Worm (Caenorhabditis elegans) whole organism, L3 larva: ENCODE measurements around the gene R02F2.5.

ENCODE experiments used
- R02D3.7 ChIP-seq: fragments of 150-350 bp; optimal IDR thresholded peaks from 2 replicates; lab custom pipeline; 2014; ENCODE audit warnings: missing biosample characterization, missing genetic modification characterization
- ZK546.5 ChIP-seq: sonication (generic microtip); optimal IDR thresholded peaks from 2 replicates; lab custom pipeline; 2017; ENCODE audit warnings: missing biosample characterization, missing genetic modification characterization
- ama-1 ChIP-seq: fragments of 150-350 bp; optimal IDR thresholded peaks from 2 replicates; lab custom pipeline; 2018
- ceh-16 ChIP-seq: sonication (generic microtip); optimal IDR thresholded peaks from 2 replicates; lab custom pipeline; 2017; ENCODE audit warnings: missing biosample characterization, missing genetic modification characterization
- ceh-82 ChIP-seq: fragments of 150-350 bp; optimal IDR thresholded peaks from 2 replicates; lab custom pipeline; 2014; ENCODE audit warnings: missing biosample characterization, missing genetic modification characterization
- ceh-9 ChIP-seq: sonication (generic microtip); optimal IDR thresholded peaks from 2 replicates; lab custom pipeline; 2018; ENCODE audit warnings: missing biosample characterization, missing genetic modification characterization
- egl-27 ChIP-seq: sonication (generic microtip); optimal IDR thresholded peaks from 4 replicates; lab custom pipeline; 2017; ENCODE audit warnings: missing biosample characterization, missing genetic modification reagents, missing genetic modification characterization
- egl-5 ChIP-seq: fragments of 150-350 bp; optimal IDR thresholded peaks from 2 replicates; lab custom pipeline; 2017; ENCODE audit warnings: missing biosample characterization, missing genetic modification reagents, missing genetic modification characterization, inconsistent platforms
- elt-1 ChIP-seq: fragments of 150-350 bp; optimal IDR thresholded peaks from 2 replicates; lab custom pipeline; 2014; ENCODE audit warnings: missing biosample characterization, missing genetic modification characterization
- elt-2 ChIP-seq: sonication (generic microtip); optimal IDR thresholded peaks from 2 replicates; lab custom pipeline; 2016; ENCODE audit warnings: missing genetic modification reagents, mild to moderate bottlenecking, missing genetic modification characterization, missing compliant biosample characterization
- elt-3 ChIP-seq, 3 experiments: fragments of 150-350 bp in 1 of 3; sonication (generic microtip) in 2 of 3; optimal IDR thresholded peaks; 2 replicates in 2 of 3; 4 replicates in 1 of 3; lab custom pipeline; 2014 to 2017; ENCODE audit warnings: missing biosample characterization in 3 of 3, missing genetic modification characterization in 3 of 3
- eor-1 ChIP-seq, 2 experiments: fragments of 150-350 bp; optimal IDR thresholded peaks; 2 replicates each; lab custom pipeline; 2014 to 2018; ENCODE audit warnings: missing biosample characterization in 2 of 2, missing genetic modification characterization in 2 of 2
- fkh-10 ChIP-seq: sonication (generic microtip); optimal IDR thresholded peaks from 2 replicates; lab custom pipeline; 2017; ENCODE audit warnings: missing biosample characterization, missing genetic modification reagents, missing genetic modification characterization
- fkh-2 ChIP-seq: fragments of 150-350 bp; optimal IDR thresholded peaks from 2 replicates; lab custom pipeline; 2014; ENCODE audit warnings: missing biosample characterization, missing genetic modification reagents, missing genetic modification characterization
- fos-1 ChIP-seq: fragments of 150-350 bp; optimal IDR thresholded peaks from 2 replicates; lab custom pipeline; 2014; ENCODE audit warnings: missing biosample characterization, missing genetic modification characterization
- lin-15B ChIP-seq: fragments of 150-350 bp; optimal IDR thresholded peaks from 2 replicates; lab custom pipeline; 2014; ENCODE audit warnings: missing biosample characterization, missing genetic modification characterization
- lin-39 ChIP-seq: fragments of 150-350 bp; optimal IDR thresholded peaks from 2 replicates; lab custom pipeline; 2018; ENCODE audit warnings: missing biosample characterization, missing genetic modification reagents, missing genetic modification characterization
- lsy-12 ChIP-seq: sonication (generic microtip); optimal IDR thresholded peaks from 2 replicates; lab custom pipeline; 2016; ENCODE audit warnings: mild to moderate bottlenecking, missing genetic modification characterization, missing compliant biosample characterization
- mdl-1 ChIP-seq: fragments of 150-350 bp; optimal IDR thresholded peaks from 2 replicates; lab custom pipeline; 2014; ENCODE audit warnings: missing biosample characterization, missing genetic modification characterization
- nfya-1 ChIP-seq: sonication (generic microtip); optimal IDR thresholded peaks from 2 replicates; lab custom pipeline; 2017; ENCODE audit warnings: missing genetic modification characterization, mild to moderate bottlenecking, missing compliant biosample characterization, antibody characterized with exemption, moderate library complexity; ENCODE audit not compliant: insufficient read depth
- nhr-11 ChIP-seq: fragments of 150-350 bp; optimal IDR thresholded peaks from 2 replicates; lab custom pipeline; 2014; ENCODE audit warnings: missing biosample characterization, missing genetic modification characterization
- nhr-23 ChIP-seq: fragments of 150-350 bp; optimal IDR thresholded peaks from 2 replicates; lab custom pipeline; 2014; ENCODE audit warnings: missing biosample characterization, missing genetic modification reagents, missing genetic modification characterization
- nhr-25 ChIP-seq: sonication (generic microtip); optimal IDR thresholded peaks from 2 replicates; lab custom pipeline; 2017; ENCODE audit warnings: missing biosample characterization, missing genetic modification characterization
- nhr-28 ChIP-seq: fragments of 150-350 bp; optimal IDR thresholded peaks from 2 replicates; lab custom pipeline; 2014; ENCODE audit warnings: missing biosample characterization, missing genetic modification characterization
- nhr-43 ChIP-seq: sonication (generic microtip); optimal IDR thresholded peaks from 2 replicates; lab custom pipeline; 2016; ENCODE audit warnings: mild to moderate bottlenecking, missing genetic modification characterization, missing compliant biosample characterization; ENCODE audit not compliant: poor library complexity, severe bottlenecking
- nhr-67 ChIP-seq: fragments of 150-350 bp; optimal IDR thresholded peaks from 2 replicates; lab custom pipeline; 2014; ENCODE audit warnings: missing biosample characterization, missing genetic modification characterization
- nhr-76 ChIP-seq: fragments of 150-350 bp; sonication (generic microtip); optimal IDR thresholded peaks from 5 replicates; lab custom pipeline; 2014; ENCODE audit warnings: missing biosample characterization, missing genetic modification characterization
- nhr-77 ChIP-seq: fragments of 150-350 bp; optimal IDR thresholded peaks from 2 replicates; lab custom pipeline; 2014; ENCODE audit warnings: missing biosample characterization, missing genetic modification characterization
- pha-4 ChIP-seq: fragments of 150-350 bp; optimal IDR thresholded peaks from 2 replicates; lab custom pipeline; 2014; ENCODE audit warnings: missing biosample characterization, missing genetic modification reagents, missing genetic modification characterization
- pqm-1 ChIP-seq: fragments of 150-350 bp; optimal IDR thresholded peaks from 2 replicates; lab custom pipeline; 2017; ENCODE audit warnings: missing biosample characterization, missing genetic modification characterization, inconsistent platforms
- tbx-2 ChIP-seq: sonication (generic microtip); optimal IDR thresholded peaks from 2 replicates; lab custom pipeline; 2016; ENCODE audit warnings: mild to moderate bottlenecking, missing genetic modification characterization, missing compliant biosample characterization
- zag-1 ChIP-seq: fragments of 150-350 bp; optimal IDR thresholded peaks from 2 replicates; lab custom pipeline; 2014; ENCODE audit warnings: missing biosample characterization, missing genetic modification characterization

R02F2.5 gene

ce11 chrIII:5483738-5484315 lies 4.7 kb downstream of the R02F2.5 start, which contains the start of the genes R02F2.7 and R02F2.4:
Gene R02F2.7, minus strand, starts transcription at chrIII:5483773.
Gene R02F2.4, plus strand, starts transcription at chrIII:5484289.
- peak; percentile 23 for TF ChIP-seq nhr-23 (tag; lab: Kevin White, UChicago)
- TF ChIP-seq lin-15B = peak; percentile 12
- no peak for TF ChIP-seq ceh-16 (tag; lab: Kevin White, UChicago)
- peak; percentile 2 for TF ChIP-seq nfya-1 (tag; lab: Kevin White, UChicago)

ce11 chrIII:5486345-5486744 lies 7.2 kb downstream of the R02F2.5 start:
- TF ChIP-seq nfya-1 (tag; lab: Kevin White, UChicago) = peak; percentile 54
- TF ChIP-seq ceh-16 (tag; lab: Kevin White, UChicago) = no peak
- no peak for TF ChIP-seq mdl-1 (tag; lab: Kevin White, UChicago)
- no peak for TF ChIP-seq nhr-28 (tag; lab: Kevin White, UChicago)
- TF ChIP-seq elt-2 (tag; lab: Kevin White, UChicago) = no peak
- TF ChIP-seq lsy-12 (tag; lab: Kevin White, UChicago) = no peak
- no peak for TF ChIP-seq pha-4 (tag; lab: Kevin White, UChicago)

- no peak for TF ChIP-seq ceh-82 (tag; lab: Kevin White, UChicago)
- no peak for TF ChIP-seq nhr-76
- TF ChIP-seq ZK546.5 (tag; lab: Kevin White, UChicago) = no peak
- no peak for TF ChIP-seq egl-27
- TF ChIP-seq pqm-1 (tag; lab: Kevin White, UChicago) = no peak
- no peak for TF ChIP-seq tbx-2 (tag; lab: Kevin White, UChicago)
Measured at ce11 chrIII:5487087-5487603, 8.0 kb downstream of the R02F2.5 start, which contains the start of gene osg-1. Gene osg-1, plus strand, starts transcription at chrIII:5487553.

ce11 chrIII:5495168-5495567 lies 16.1 kb downstream of the R02F2.5 start, which contains the start of gene R02F2.8:
Gene R02F2.8, minus strand, starts transcription at chrIII:5495268.
- no peak for TF ChIP-seq zag-1 (tag; lab: Kevin White, UChicago)
- TF ChIP-seq nhr-23 (tag; lab: Kevin White, UChicago) = no peak
- no peak for TF ChIP-seq eor-1 (tag; optimal IDR thresholded peaks at IDR 0.05; lab: Kevin White, UChicago)
- no peak for TF ChIP-seq elt-3 (tag; optimal IDR thresholded peaks at IDR 0.05; lab: Kevin White, UChicago)
- TF ChIP-seq nhr-67 (tag; lab: Kevin White, UChicago) = no peak
- no peak for TF ChIP-seq ceh-9 (tag; lab: Kevin White, UChicago)
- TF ChIP-seq lin-15B = no peak

DNA sequence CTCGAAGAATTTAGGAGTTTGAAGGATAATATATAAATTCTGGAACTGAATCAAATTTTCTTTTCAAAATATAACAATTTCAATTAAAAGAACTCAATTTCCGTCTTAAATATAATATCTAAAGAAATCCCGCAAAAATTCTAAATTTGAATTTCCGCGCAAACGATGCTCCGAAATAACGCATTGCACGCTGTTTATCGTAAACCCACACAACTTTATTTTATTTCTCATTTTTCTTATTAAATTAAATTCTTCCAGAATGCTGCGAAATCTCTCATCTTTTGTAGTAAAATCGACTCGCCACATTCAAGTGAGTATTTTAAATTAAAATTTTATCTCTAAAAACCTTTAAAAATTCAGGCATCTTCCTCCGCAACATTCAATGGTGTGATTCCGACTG lies 19.9 kb downstream of the R02F2.5 start, which contains the start of gene R02F2.9:
R02F2.9 (plus strand) TSS at position 218 of the 400 bp plus-strand sequence.
- TF ChIP-seq ama-1 (lab: Kevin White, UChicago) (no peak), nhr-23 (tag; lab: Kevin White, UChicago) (peak; percentile 67), nhr-25 (tag; lab: Kevin White, UChicago) (peak; percentile 0), lin-39 (tag; lab: Kevin White, UChicago) (no peak), lin-15B (peak; percentile 54), R02D3.7 (peak; percentile 96), fos-1 (tag; lab: Kevin White, UChicago) (no peak)

DNA sequence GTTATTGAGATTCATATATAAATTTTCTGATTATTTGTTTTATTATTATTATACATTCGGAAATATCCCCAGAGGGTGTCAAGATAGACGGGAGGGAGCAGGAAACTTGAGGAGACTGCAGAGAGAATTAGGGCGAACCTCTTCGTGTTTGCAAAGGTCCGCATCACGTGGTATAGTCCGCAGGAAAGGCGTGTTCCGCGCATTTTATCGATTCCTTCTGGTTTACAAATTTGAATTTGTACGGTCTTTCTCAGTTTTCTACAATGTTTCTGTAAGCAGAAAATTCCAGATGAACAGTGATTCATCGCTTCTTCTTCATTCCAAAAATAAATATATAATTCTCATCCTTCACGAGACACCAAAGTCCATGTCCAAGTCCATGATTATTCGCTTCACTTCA lies 20.8 kb downstream of the R02F2.5 start:
- TF ChIP-seq nhr-43 (tag; lab: Kevin White, UChicago) (no peak), lin-15B (no peak), R02D3.7 (no peak), lin-39 (tag; lab: Kevin White, UChicago) (no peak), fkh-10 (GFP tag; lab: Kevin White, UChicago) (no peak), nhr-11 (no peak), eor-1 (tag; optimal IDR thresholded peaks at IDR 0.05; lab: Kevin White, UChicago) (no peak), pha-4 (tag; lab: Kevin White, UChicago) (no peak), fkh-2 (tag; lab: Kevin White, UChicago) (no peak), egl-27 (no peak), pqm-1 (tag; lab: Kevin White, UChicago) (no peak), nhr-23 (tag; lab: Kevin White, UChicago) (no peak), ceh-16 (tag; lab: Kevin White, UChicago) (no peak), nfya-1 (tag; lab: Kevin White, UChicago) (no peak), elt-1 (no peak), mdl-1 (tag; lab: Kevin White, UChicago) (no peak), egl-5 (tag; lab: Kevin White, UChicago) (no peak), nhr-77 (tag; lab: Kevin White, UChicago) (no peak), nhr-76 (no peak)
